Worm (Caenorhabditis elegans): ENCODE data around the gene F56C3.10.
A peak's percentile ranks its signal among the peaks of the same experiment; 100 is the strongest.

Gene F56C3.10

DNA sequence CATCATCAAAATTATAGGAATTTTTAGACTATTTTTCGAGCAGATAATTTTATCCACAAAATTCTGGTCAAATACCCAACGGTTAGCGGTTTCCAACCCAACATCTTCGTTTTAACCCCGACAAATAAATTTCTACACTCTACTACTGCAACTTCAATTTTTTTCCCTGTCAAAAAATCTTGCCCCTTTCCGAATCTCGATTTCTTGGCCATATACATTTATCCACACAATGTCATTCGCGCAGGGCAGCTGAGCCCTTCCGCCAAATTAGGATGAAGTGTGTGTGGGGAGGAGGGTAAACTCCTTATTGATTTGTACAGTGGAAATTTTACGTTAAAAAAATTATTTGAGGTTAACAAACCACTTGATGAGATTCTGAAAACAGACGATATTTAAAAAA is 36.6 kb downstream of the F56C3.10 start (continued):
- TF ChIP-seq dmd-9 (GFP tag; IDR thresholded peaks at IDR 0.05) (peak; percentile 68; the same call in 1 of the 2 replicates), nhr-11 (tag; optimal IDR thresholded peaks at IDR 0.05) (peak; percentile 95), mdl-1 (tag; optimal IDR thresholded peaks at IDR 0.05) (peak; percentile 87 to 91), nhr-10 (tag; optimal IDR thresholded peaks at IDR 0.05) (peak; percentile 96), snpc-1.2 (GFP tag; IDR thresholded peaks at IDR 0.05) (no peak), F10B5.3 (tag; optimal IDR thresholded peaks at IDR 0.05) (peak; percentile 96), egl-27 (tag; optimal IDR thresholded peaks at IDR 0.05) (no peak), rbr-2 (tag; optimal IDR thresholded peaks at IDR 0.05) (peak; percentile 98), aha-1 (tag) (peak; percentile 100), ZK337.2 (GFP tag; IDR thresholded peaks at IDR 0.05) (0 out of 2 replicates have a peak, but pooled peaks have one; percentile 50), zfp-2 (tag; optimal IDR thresholded peaks at IDR 0.05) (peak; percentile 81), pha-4 (GFP tag; IDR thresholded peaks at IDR 0.05) (peak; percentile 84), pha-4 (tag; optimal IDR thresholded peaks at IDR 0.05) (peak; percentile 95), mdt-29 (GFP tag; IDR thresholded peaks at IDR 0.05) (peak; percentile 76), fos-1 (tag; optimal IDR thresholded peaks at IDR 0.05) (peak; percentile 85), mes-2 (tag; optimal IDR thresholded peaks at IDR 0.05; ENCODE audit: poor library complexity, severe bottlenecking) (peak; percentile 97), dpl-1 (GFP tag; optimal IDR thresholded peaks at IDR 0.05) (peak; percentile 74), vab-7 (GFP tag; IDR thresholded peaks at IDR 0.05) (peak; percentile 78), php-3 (GFP tag; IDR thresholded peaks at IDR 0.05) (peak; percentile 95), dmd-6 (GFP tag; IDR thresholded peaks at IDR 0.05) (peak; percentile 92), nhr-6 (tag; optimal IDR thresholded peaks at IDR 0.05) (peak; percentile 90), nhr-28 (tag; optimal IDR thresholded peaks at IDR 0.05) (peak; percentile 90), tra-1 (GFP tag; IDR thresholded peaks at IDR 0.05) (peak; percentile 87), mxl-2 (GFP tag; conservative IDR thresholded peaks at IDR 0.05) (peak; percentile 63; the same call in 1 of the 2 replicates), nhr-237 (tag; optimal IDR thresholded peaks at IDR 0.05) (peak; percentile 88), lin-38 (GFP tag; IDR thresholded peaks at IDR 0.05) (peak; percentile 82), ceh-32 (tag; optimal IDR thresholded peaks at IDR 0.05; ENCODE audit: poor library complexity) (peak; percentile 87), spr-1 (tag; optimal IDR thresholded peaks at IDR 0.05) (peak; percentile 96), F37D6.2 (tag; optimal IDR thresholded peaks at IDR 0.05) (peak; percentile 98), F26F4.8 (GFP tag; conservative IDR thresholded peaks at IDR 0.05) (no peak), daf-19 (GFP tag; conservative IDR thresholded peaks at IDR 0.05) (peak; percentile 87), zfp-3 (GFP tag; conservative IDR thresholded peaks at IDR 0.05) (peak; percentile 91), madf-9 (GFP tag; conservative IDR thresholded peaks at IDR 0.05) (peak; percentile 94), ztf-11 (tag; optimal IDR thresholded peaks at IDR 0.05) (peak; percentile 89), T26A8.4 (GFP tag; IDR thresholded peaks at IDR 0.05) (peak; percentile 99), lin-13 (GFP tag; optimal IDR thresholded peaks at IDR 0.05) (peak; percentile 94), zip-11 (GFP tag; IDR thresholded peaks at IDR 0.05) (peak; percentile 73; the same call in 1 of the 2 replicates), cey-2 (tag; optimal IDR thresholded peaks at IDR 0.05; ENCODE audit: borderline replicate concordance, insufficient read depth) (no peak), aly-2 (tag; optimal IDR thresholded peaks at IDR 0.05) (no peak), spr-3 (GFP tag; optimal IDR thresholded peaks at IDR 0.05) (peak; percentile 90), jun-1 (tag; optimal IDR thresholded peaks at IDR 0.05) (peak; percentile 98), skn-1 (tag; optimal IDR thresholded peaks at IDR 0.05) (peak; percentile 67), ceh-82 (tag; optimal IDR thresholded peaks at IDR 0.05) (peak; percentile 44), hlh-11 (tag; optimal IDR thresholded peaks at IDR 0.05) (peak; percentile 96), D1046.2 (GFP tag; IDR thresholded peaks at IDR 0.05) (peak; percentile 81), Y5F2A.4 (GFP tag; optimal IDR thresholded peaks at IDR 0.05) (peak; percentile 87), ceh-20 (GFP tag; IDR thresholded peaks at IDR 0.05) (peak; percentile 94), duxl-1 (tag; optimal IDR thresholded peaks at IDR 0.05; ENCODE audit: poor library complexity) (peak; percentile 99), R02D3.7 (tag; optimal IDR thresholded peaks at IDR 0.05) (peak; percentile 9), nhr-77 (tag; optimal IDR thresholded peaks at IDR 0.05) (peak; percentile 99), Y105C5A.15 (GFP tag; IDR thresholded peaks at IDR 0.05) (0 out of 2 replicates have a peak, but pooled peaks have one; percentile 51), lin-29 (GFP tag; IDR thresholded peaks at IDR 0.05) (peak; percentile 96)

Data from whole organism, L4 larva.